Fruit fly (Drosophila melanogaster): ENCODE measurements around the gene CG7369.

Gene CG7369

DNA sequence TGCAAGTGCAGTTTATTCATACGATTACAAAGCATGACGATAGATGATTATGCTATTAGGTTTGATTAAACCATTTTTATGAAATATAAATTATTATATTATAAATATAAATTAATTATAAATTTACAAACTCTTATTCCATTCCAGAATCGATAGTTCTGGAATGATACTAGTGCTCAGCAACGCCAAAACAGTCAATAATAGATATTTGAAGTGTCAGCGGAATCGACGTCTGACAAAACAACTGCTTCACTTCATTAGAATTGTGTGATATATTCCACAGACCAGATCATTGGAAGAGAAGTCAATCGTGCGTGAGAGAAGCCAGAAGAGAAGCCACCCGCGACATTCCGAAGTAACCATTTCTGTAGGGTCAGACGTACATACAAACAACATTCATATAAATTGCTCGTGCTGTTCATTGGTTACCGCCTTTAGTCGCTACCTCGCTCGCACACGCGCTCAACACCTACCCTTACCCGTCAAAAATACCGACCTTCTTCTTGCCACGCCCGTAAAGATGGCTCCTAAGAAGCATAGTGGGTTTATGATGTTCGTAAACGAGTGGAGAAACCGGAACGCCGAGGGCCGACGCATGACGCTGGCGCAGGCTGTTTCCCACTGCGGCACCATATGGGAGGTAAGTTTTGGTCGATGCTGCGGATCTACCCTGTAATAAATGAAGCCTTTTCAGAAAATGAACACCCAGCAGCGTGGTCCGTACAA lies 17.4 kb upstream of the CG7369 start (continued):
- TF ChIP-seq pho (GFP tag; optimal IDR thresholded peaks at IDR 0.05) (no peak), CG42726 (GFP tag; IDR thresholded peaks at IDR 0.05; ENCODE audit: partially characterized antibody) (no peak), CG1832 (GFP tag; optimal IDR thresholded peaks at IDR 0.05) (peak; percentile 30), CG33557 (GFP tag; optimal IDR thresholded peaks at IDR 0.05) (no peak), Antp (GFP tag; optimal IDR thresholded peaks at IDR 0.05) (no peak), hbn (GFP tag; IDR thresholded peaks at IDR 0.05; ENCODE audit: partially characterized antibody) (no peak), Tbp (GFP tag; optimal IDR thresholded peaks at IDR 0.05) (no peak), Nf-YA (GFP tag; IDR thresholded peaks at IDR 0.05) (no peak)

DNA sequence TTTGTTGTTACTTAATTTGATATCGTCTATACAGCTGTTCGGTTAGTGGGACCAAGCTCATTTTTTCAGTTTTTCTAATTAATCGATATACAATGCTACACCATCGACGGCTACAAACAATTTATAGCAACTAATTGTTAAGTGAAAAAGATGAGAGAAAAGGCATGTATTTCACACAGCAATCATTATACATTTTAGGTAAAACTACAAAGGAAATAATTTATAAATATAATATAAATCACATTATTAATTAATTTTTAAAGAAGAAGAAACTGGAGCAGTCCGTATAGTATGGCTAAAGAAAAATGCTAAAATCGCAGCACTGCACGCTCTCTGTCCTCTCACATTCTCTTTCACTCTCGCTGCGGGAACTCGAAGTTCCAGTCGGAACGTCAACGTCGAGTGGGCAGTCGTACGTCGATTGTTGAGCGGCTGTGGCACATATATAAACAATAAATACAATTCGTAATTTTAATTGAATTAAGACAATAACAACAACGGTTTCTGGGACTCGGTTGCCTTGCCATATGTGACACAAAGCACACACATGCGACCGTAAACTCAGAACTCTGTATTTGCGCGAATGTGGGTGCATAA lies 13.8 kb upstream of the CG7369 start, which contains the start of the genes CG14450 and CG11367:
Gene CG14450 (minus strand): TSS at position 51 of the 597 bp plus-strand sequence.
Gene CG11367 (plus strand): TSS at position 373 of the 597 bp plus-strand sequence.
- TF ChIP-seq CG15696 (tag; optimal IDR thresholded peaks at IDR 0.05) (peak; percentile 20), luna (GFP tag; optimal IDR thresholded peaks at IDR 0.05) (no peak), CG11560 (tag; IDR thresholded peaks at IDR 0.05) (no peak), emc (GFP tag; optimal IDR thresholded peaks at IDR 0.05) (no peak), CrebB (tag; optimal IDR thresholded peaks at IDR 0.05) (no peak), CG17186 (GFP tag; optimal IDR thresholded peaks at IDR 0.05) (no peak), CG4404 (GFP tag; IDR thresholded peaks at IDR 0.05) (no peak), knrl (GFP tag; IDR thresholded peaks at IDR 0.05; ENCODE audit: partially characterized antibody) (peak; percentile 79), oc (tag; optimal IDR thresholded peaks at IDR 0.05) (no peak), Hr39 (optimal IDR thresholded peaks at IDR 0.05) (no peak), HLH3B (GFP tag; IDR thresholded peaks at IDR 0.05) (no peak), Sin3A (optimal IDR thresholded peaks at IDR 0.05) (no peak), CG3281 (GFP tag; optimal IDR thresholded peaks at IDR 0.05) (no peak), CG3847 (GFP tag; IDR thresholded peaks at IDR 0.05) (0 out of 2 replicates have a peak, but pooled peaks have one; percentile 21), danr (GFP tag; IDR thresholded peaks at IDR 0.05) (no peak), CG14014 (GFP tag; IDR thresholded peaks at IDR 0.05) (no peak), PHDP (tag; optimal IDR thresholded peaks at IDR 0.05) (peak; percentile 36), CG32772 (GFP tag; IDR thresholded peaks at IDR 0.05) (no peak), CG18011 (GFP tag; optimal IDR thresholded peaks at IDR 0.05) (no peak), CG11093 (GFP tag; IDR thresholded peaks at IDR 0.05) (no peak), zen (tag; optimal IDR thresholded peaks at IDR 0.05) (peak; percentile 30), ewg (GFP tag; optimal IDR thresholded peaks at IDR 0.05) (no peak), CG13424 (tag; optimal IDR thresholded peaks at IDR 0.05) (peak; percentile 49), ems (GFP tag; optimal IDR thresholded peaks at IDR 0.05) (no peak), CTCF (GFP tag; optimal IDR thresholded peaks at IDR 0.05) (peak; percentile 11), TFAM (GFP tag; optimal IDR thresholded peaks at IDR 0.05) (no peak), CG2678 (tag; optimal IDR thresholded peaks at IDR 0.05) (peak; percentile 6), sc (optimal IDR thresholded peaks at IDR 0.05) (no peak), sc (GFP tag; optimal IDR thresholded peaks at IDR 0.05) (no peak), CG7357 (GFP tag; IDR thresholded peaks at IDR 0.05) (no peak), phol (tag; optimal IDR thresholded peaks at IDR 0.05) (peak; percentile 50), psq (GFP tag; optimal IDR thresholded peaks at IDR 0.05) (no peak), CG12219 (GFP tag; optimal IDR thresholded peaks at IDR 0.05) (no peak), CG16815 (GFP tag; optimal IDR thresholded peaks at IDR 0.05) (no peak), HLH4C (GFP tag; IDR thresholded peaks at IDR 0.05; ENCODE audit: partially characterized antibody) (peak; percentile 62), slbo (GFP tag; IDR thresholded peaks at IDR 0.05) (no peak), Dp (GFP tag; optimal IDR thresholded peaks at IDR 0.05) (peak; percentile 26), ci (GFP tag; IDR thresholded peaks at IDR 0.05) (peak; percentile 57; the same call in 2 of the 3 replicates), mam (GFP tag; optimal IDR thresholded peaks at IDR 0.05) (no peak), CG9797 (GFP tag; optimal IDR thresholded peaks at IDR 0.05) (peak; percentile 66), eyg (GFP tag; optimal IDR thresholded peaks at IDR 0.05) (no peak), tgo (GFP tag; IDR thresholded peaks at IDR 0.05) (no peak)

Data from whole organism, embryonic.